Fruit fly (Drosophila melanogaster) whole organism, pupa: Measurements from ENCODE around the gene Zw.

Experiments used
- CG10348 ChIP-seq: fragments of 200-800 bp; sonication (Bioruptor generic); IDR thresholded peaks from 2 replicates; pipeline ENCODE4 v1.3.6; 2022; ENCODE audit warnings: missing biosample characterization, missing genetic modification characterization
- CG12605 ChIP-seq: fragments of 200-800 bp; sonication (Bioruptor generic); IDR thresholded peaks from 2 replicates; pipeline ENCODE4 v1.3.6; 2022; ENCODE audit warnings: missing biosample characterization, missing genetic modification characterization
- CG13204 ChIP-seq: fragments of 200-800 bp; sonication (Bioruptor generic); optimal IDR thresholded peaks from 2 replicates; lab custom pipeline; 2018; ENCODE audit warnings: missing biosample characterization, mild to moderate bottlenecking, missing genetic modification characterization, moderate library complexity
- CG14655 ChIP-seq: fragments of 200-800 bp; sonication (Bioruptor generic); optimal IDR thresholded peaks from 3 replicates; lab custom pipeline; 2017; ENCODE audit warnings: mild to moderate bottlenecking, missing biosample characterization, missing genetic modification reagents, missing genetic modification characterization
- CG15710 ChIP-seq: fragments of 200-800 bp; sonication (Bioruptor generic); optimal IDR thresholded peaks from 2 replicates; lab custom pipeline; 2018; ENCODE audit warnings: missing biosample characterization, mild to moderate bottlenecking, missing genetic modification characterization, moderate library complexity
- CG17806 ChIP-seq: fragments of 200-800 bp; sonication (Bioruptor generic); optimal IDR thresholded peaks from 2 replicates; lab custom pipeline; 2018; ENCODE audit warnings: missing biosample characterization, mild to moderate bottlenecking, missing genetic modification characterization, moderate library complexity
- CG32121 ChIP-seq: fragments of 200-800 bp; sonication (Bioruptor generic); IDR thresholded peaks from 2 replicates; pipeline ENCODE4 v1.3.6; 2022; ENCODE audit warnings: missing biosample characterization, missing genetic modification characterization
- CG34367 ChIP-seq: fragments of 200-800 bp; sonication (Bioruptor generic); optimal IDR thresholded peaks from 2 replicates; lab custom pipeline; 2018; ENCODE audit warnings: missing biosample characterization, mild to moderate bottlenecking, missing genetic modification characterization
- CG4496 ChIP-seq: fragments of 200-800 bp; sonication (Bioruptor generic); IDR thresholded peaks from 3 replicates; pipeline ENCODE4 v1.3.6; 2022; ENCODE audit warnings: missing biosample characterization, missing genetic modification characterization
- CG8159 ChIP-seq: fragments of 200-800 bp; sonication (Bioruptor generic); optimal IDR thresholded peaks from 3 replicates; lab custom pipeline; 2018; ENCODE audit warnings: missing biosample characterization, mild to moderate bottlenecking, missing genetic modification characterization, moderate library complexity
- CG8301 ChIP-seq: fragments of 200-800 bp; sonication (Bioruptor generic); optimal IDR thresholded peaks from 2 replicates; lab custom pipeline; 2018; ENCODE audit warnings: missing biosample characterization, mild to moderate bottlenecking, missing genetic modification characterization
- CG9948 ChIP-seq: fragments of 200-800 bp; sonication (Bioruptor generic); optimal IDR thresholded peaks from 2 replicates; lab custom pipeline; 2018; ENCODE audit warnings: missing biosample characterization, mild to moderate bottlenecking, missing genetic modification characterization, moderate library complexity
- D1 ChIP-seq: fragments of 200-800 bp; sonication (Bioruptor generic); optimal IDR thresholded peaks from 2 replicates; lab custom pipeline; 2018; ENCODE audit warnings: missing biosample characterization, mild to moderate bottlenecking, missing genetic modification characterization, moderate library complexity
- EcR ChIP-seq: fragments of 200-800 bp; sonication (Bioruptor generic); optimal IDR thresholded peaks from 3 replicates; lab custom pipeline; 2019; ENCODE audit warnings: missing biosample characterization, missing genetic modification characterization, mild to moderate bottlenecking, moderate library complexity, missing genetic modification reagents
- Ets98B ChIP-seq: fragments of 200-800 bp; sonication (Bioruptor generic); IDR thresholded peaks from 2 replicates; pipeline ENCODE4 v1.3.6; 2022; ENCODE audit warnings: missing biosample characterization, missing genetic modification characterization
- Pif1A ChIP-seq: fragments of 200-800 bp; sonication (Bioruptor generic); optimal IDR thresholded peaks from 3 replicates; lab custom pipeline; 2016; ENCODE audit warnings: missing biosample characterization, missing genetic modification characterization
- Pif1B ChIP-seq: fragments of 200-800 bp; sonication (Bioruptor generic); optimal IDR thresholded peaks from 3 replicates; lab custom pipeline; 2016; ENCODE audit warnings: missing biosample characterization, missing genetic modification characterization
- Snoo ChIP-seq: fragments of 200-800 bp; sonication (Bioruptor generic); optimal IDR thresholded peaks from 3 replicates; lab custom pipeline; 2017; ENCODE audit warnings: missing biosample characterization, mild to moderate bottlenecking, missing genetic modification characterization, inconsistent platforms
- fd96Ca ChIP-seq: fragments of 200-800 bp; sonication (Bioruptor generic); IDR thresholded peaks from 3 replicates; pipeline ENCODE4 v1.3.6; 2022; ENCODE audit warnings: missing biosample characterization, missing genetic modification characterization
- gl ChIP-seq: fragments of 200-800 bp; sonication (Bioruptor generic); optimal IDR thresholded peaks from 2 replicates; lab custom pipeline; 2018; ENCODE audit warnings: missing biosample characterization, mild to moderate bottlenecking, missing genetic modification characterization
- rn ChIP-seq: fragments of 200-800 bp; sonication (Bioruptor generic); IDR thresholded peaks from 2 replicates; pipeline ENCODE4 v1.3.6; 2022; ENCODE audit warnings: missing biosample characterization, missing genetic modification characterization

Zw gene

dm6 chrX:19675662-19676061, 8.6 kb downstream of the Zw start, which contains the start of gene et:
Gene et, minus strand, starts transcription at chrX:19675891.
- no peak for TF ChIP-seq CG13204 (GFP tag; lab: Kevin White, UChicago)
- TF ChIP-seq CG12605 (GFP tag; lab: Robert Waterston, UW) = no peak
- TF ChIP-seq CG32121 (GFP tag; lab: Robert Waterston, UW) = no peak
- no peak for TF ChIP-seq CG4496 (GFP tag; lab: Robert Waterston, UW)
- TF ChIP-seq Pif1A (GFP tag; lab: Kevin White, UChicago) = no peak
- TF ChIP-seq, all 21 proteins: peak for 0

dm6 chrX:19679207-19679606, 12.2 kb downstream of the Zw start:
- TF ChIP-seq CG10348 (no peak), Snoo (tag; lab: Kevin White, UChicago) (no peak), CG34367 (tag; lab: Kevin White, UChicago) (no peak), fd96Ca (GFP tag; lab: Robert Waterston, UW) (no peak), CG15710 (tag; lab: Kevin White, UChicago) (no peak), CG13204 (GFP tag; lab: Kevin White, UChicago) (no peak), Pif1A (GFP tag; lab: Kevin White, UChicago) (no peak), CG8159 (tag; lab: Kevin White, UChicago) (no peak), CG8301 (tag; lab: Kevin White, UChicago) (no peak), CG12605 (GFP tag; lab: Robert Waterston, UW) (no peak), rn (GFP tag; lab: Robert Waterston, UW) (no peak), D1 (tag; lab: Kevin White, UChicago) (no peak), gl (tag; lab: Kevin White, UChicago) (no peak), EcR (GFP tag; lab: Kevin White, UChicago) (no peak), CG4496 (GFP tag; lab: Robert Waterston, UW) (no peak), CG32121 (GFP tag; lab: Robert Waterston, UW) (no peak), CG17806 (tag; lab: Kevin White, UChicago) (no peak)

dm6 chrX:19683040-19683875, 16.2 kb downstream of the Zw start, which contains the start of the genes dome and Ubqn:
Gene dome, minus strand, starts transcription at chrX:19683518.
Gene Ubqn, plus strand, starts transcription at chrX:19683808.
- TF ChIP-seq CG32121 (GFP tag; lab: Robert Waterston, UW) (no peak), CG13204 (GFP tag; lab: Kevin White, UChicago) (peak; percentile 14), CG4496 (GFP tag; lab: Robert Waterston, UW) (peak; percentile 29; the same call in 2 of the 3 replicates), Ets98B (GFP tag; lab: Robert Waterston, UW) (peak; percentile 41; the same call in 1 of the 2 replicates), Snoo (tag; lab: Kevin White, UChicago) (no peak)

dm6 chrX:19684048-19684447, 17.0 kb downstream of the Zw start:
- TF ChIP-seq fd96Ca (GFP tag; lab: Robert Waterston, UW) (no peak), Ets98B (GFP tag; lab: Robert Waterston, UW) (peak; percentile 14; the same call in 1 of the 2 replicates), Pif1B (GFP tag; lab: Kevin White, UChicago) (no peak), Snoo (tag; lab: Kevin White, UChicago) (no peak), CG10348 (0 out of 2 replicates have a peak, but pooled peaks have one; percentile 10), CG32121 (GFP tag; lab: Robert Waterston, UW) (peak; percentile 40; the same call in 1 of the 2 replicates)

- TF ChIP-seq Snoo (tag; lab: Kevin White, UChicago) = no peak
- TF ChIP-seq EcR (GFP tag; lab: Kevin White, UChicago) = no peak
- no peak for TF ChIP-seq CG15710 (tag; lab: Kevin White, UChicago)
- no peak for TF ChIP-seq CG9948 (tag; lab: Kevin White, UChicago)
- TF ChIP-seq CG8159 (tag; lab: Kevin White, UChicago) = no peak
- TF ChIP-seq Ets98B (GFP tag; lab: Robert Waterston, UW) = no peak
- no peak for TF ChIP-seq CG32121 (GFP tag; lab: Robert Waterston, UW)
- TF ChIP-seq CG10348 = no peak
- TF ChIP-seq Pif1A (GFP tag; lab: Kevin White, UChicago) = no peak
- no peak for TF ChIP-seq D1 (tag; lab: Kevin White, UChicago)
- no peak for TF ChIP-seq gl (tag; lab: Kevin White, UChicago)
- no peak for TF ChIP-seq CG12605 (GFP tag; lab: Robert Waterston, UW)
- no peak for TF ChIP-seq CG17806 (tag; lab: Kevin White, UChicago)
- no peak for TF ChIP-seq CG4496 (GFP tag; lab: Robert Waterston, UW)
- TF ChIP-seq CG14655 = no peak
- TF ChIP-seq CG8301 (tag; lab: Kevin White, UChicago) = no peak
- TF ChIP-seq fd96Ca (GFP tag; lab: Robert Waterston, UW) = no peak
- no peak for TF ChIP-seq Pif1B (GFP tag; lab: Kevin White, UChicago)
These were observed 21.8 kb downstream of the Zw start, which contains the start of gene CG14227 for dm6 chrX:19688848-19689247. Gene CG14227, minus strand, starts transcription at chrX:19688948.

dm6 chrX:19690050-19690449, 23.0 kb downstream of the Zw start:
- no peak for TF ChIP-seq CG34367 (tag; lab: Kevin White, UChicago)
- TF ChIP-seq CG12605 (GFP tag; lab: Robert Waterston, UW) = no peak
- no peak for TF ChIP-seq CG10348
- TF ChIP-seq Snoo (tag; lab: Kevin White, UChicago) = no peak
- TF ChIP-seq fd96Ca (GFP tag; lab: Robert Waterston, UW) = no peak
- TF ChIP-seq CG8159 (tag; lab: Kevin White, UChicago) = no peak
- TF ChIP-seq D1 (tag; lab: Kevin White, UChicago) = no peak
- TF ChIP-seq CG4496 (GFP tag; lab: Robert Waterston, UW) = no peak
- no peak for TF ChIP-seq CG15710 (tag; lab: Kevin White, UChicago)
- TF ChIP-seq Pif1B (GFP tag; lab: Kevin White, UChicago) = no peak
- TF ChIP-seq Ets98B (GFP tag; lab: Robert Waterston, UW) = no peak
- no peak for TF ChIP-seq EcR (GFP tag; lab: Kevin White, UChicago)
- TF ChIP-seq gl (tag; lab: Kevin White, UChicago) = no peak
- no peak for TF ChIP-seq CG14655
